Fruit fly (Drosophila melanogaster) whole organism, embryonic: ENCODE results near the gene Sirt6.

ENCODE experiments used
- Adf1 ChIP-seq: fragments of 200-800 bp; sonication (Bioruptor generic); IDR thresholded peaks from 2 replicates; pipeline ENCODE4 v1.3.6; 2022; ENCODE audit warnings: missing biosample characterization, missing genetic modification characterization
- CG10267 ChIP-seq: fragments of 200-800 bp; sonication (Bioruptor generic); optimal IDR thresholded peaks from 2 replicates; lab custom pipeline; 2018; ENCODE audit warnings: missing biosample characterization, mild to moderate bottlenecking, missing genetic modification characterization, moderate library complexity
- CG10654 ChIP-seq: fragments of 200-800 bp; sonication (Bioruptor generic); optimal IDR thresholded peaks from 2 replicates; lab custom pipeline; 2016; ENCODE audit warnings: missing biosample characterization, missing genetic modification characterization
- CG11093 ChIP-seq: fragments of 200-800 bp; sonication (Bioruptor generic); IDR thresholded peaks from 3 replicates; pipeline ENCODE4 v1.3.6; 2022; ENCODE audit warnings: missing biosample characterization, missing genetic modification characterization
- CG12659 ChIP-seq: fragments of 200-800 bp; sonication (Bioruptor generic); optimal IDR thresholded peaks from 3 replicates; lab custom pipeline; 2017; ENCODE audit warnings: mild to moderate bottlenecking, missing biosample characterization, missing genetic modification reagents, missing genetic modification characterization
- CG12769 ChIP-seq: fragments of 200-800 bp; sonication (Bioruptor generic); optimal IDR thresholded peaks from 2 replicates; lab custom pipeline; 2019; ENCODE audit warnings: missing biosample characterization, mild to moderate bottlenecking, missing genetic modification characterization, moderate library complexity
- CG13775 ChIP-seq: fragments of 200-800 bp; sonication (Bioruptor generic); optimal IDR thresholded peaks from 3 replicates; lab custom pipeline; 2017; ENCODE audit warnings: missing biosample characterization, mild to moderate bottlenecking, missing genetic modification characterization
- CG1602 ChIP-seq: fragments of 200-800 bp; sonication (Bioruptor generic); optimal IDR thresholded peaks from 3 replicates; lab custom pipeline; 2016; ENCODE audit warnings: missing biosample characterization, missing genetic modification characterization
- CG17186 ChIP-seq: fragments of 200-800 bp; sonication (Bioruptor generic); optimal IDR thresholded peaks from 3 replicates; lab custom pipeline; 2017; ENCODE audit warnings: missing biosample characterization, missing genetic modification reagents, missing genetic modification characterization
- CG17361 ChIP-seq: fragments of 200-800 bp; sonication (Bioruptor generic); IDR thresholded peaks from 3 replicates; pipeline ENCODE4 v1.3.6; 2022; ENCODE audit warnings: missing biosample characterization, missing genetic modification characterization
- CG17912 ChIP-seq: fragments of 200-800 bp; sonication (Bioruptor generic); optimal IDR thresholded peaks from 2 replicates; lab custom pipeline; 2018; ENCODE audit warnings: missing biosample characterization, mild to moderate bottlenecking, missing genetic modification characterization
- CG2120 ChIP-seq: fragments of 200-800 bp; sonication (Bioruptor generic); optimal IDR thresholded peaks from 3 replicates; lab custom pipeline; 2016; ENCODE audit warnings: missing biosample characterization, missing genetic modification characterization
- CG2199 ChIP-seq: fragments of 200-800 bp; sonication (Bioruptor generic); IDR thresholded peaks from 3 replicates; pipeline ENCODE4 v1.3.6; 2022; ENCODE audit warnings: missing biosample characterization, missing genetic modification characterization
- CG30020 ChIP-seq: fragments of 200-800 bp; optimal IDR thresholded peaks from 2 replicates; lab custom pipeline; 2019; ENCODE audit warnings: missing biosample characterization, mild to moderate bottlenecking, missing genetic modification characterization, moderate library complexity
- CG4707 ChIP-seq: fragments of 200-800 bp; sonication (Bioruptor generic); optimal IDR thresholded peaks from 2 replicates; lab custom pipeline; 2018; ENCODE audit warnings: missing biosample characterization, mild to moderate bottlenecking, missing genetic modification characterization, moderate library complexity
- CG9727 ChIP-seq: fragments of 200-800 bp; sonication (Bioruptor generic); optimal IDR thresholded peaks from 3 replicates; lab custom pipeline; 2017; ENCODE audit warnings: missing biosample characterization, mild to moderate bottlenecking, missing genetic modification characterization
- CG9797 ChIP-seq: fragments of 200-800 bp; sonication (Bioruptor generic); optimal IDR thresholded peaks from 3 replicates; lab custom pipeline; 2018; ENCODE audit warnings: missing biosample characterization, mild to moderate bottlenecking, missing genetic modification characterization
- Camta ChIP-seq: fragments of 200-800 bp; sonication (Bioruptor generic); optimal IDR thresholded peaks from 2 replicates; lab custom pipeline; 2016; ENCODE audit warnings: missing biosample characterization, missing genetic modification characterization
- D ChIP-seq, 2 experiments: fragments of 200-800 bp in 1 of 2; fragments of >200 bp in 1 of 2; sonication (Bioruptor generic) in 1 of 2; optimal IDR thresholded peaks; 2 replicates in 1 of 2; 3 replicates in 1 of 2; lab custom pipeline; 2017; ENCODE audit warnings: mild to moderate bottlenecking in 1 of 2, missing biosample characterization in 1 of 2, missing genetic modification characterization in 1 of 2, missing genetic modification reagents in 1 of 2
- Doc2 ChIP-seq: fragments of 200-800 bp; sonication (Bioruptor generic); IDR thresholded peaks from 2 replicates; pipeline ENCODE4 v1.3.6; 2022; ENCODE audit warnings: missing biosample characterization, missing genetic modification characterization
- Lpt ChIP-seq: fragments of >200 bp; optimal IDR thresholded peaks from 2 replicates; lab custom pipeline; 2018; ENCODE audit warnings: missing biosample characterization, missing genetic modification characterization
- Neu2 ChIP-seq: fragments of 200-800 bp; sonication (Bioruptor generic); optimal IDR thresholded peaks from 3 replicates; lab custom pipeline; 2016; ENCODE audit warnings: missing biosample characterization, missing genetic modification characterization, borderline replicate concordance
- Sry-δ ChIP-seq: fragments of 200-800 bp; sonication (Bioruptor generic); optimal IDR thresholded peaks from 2 replicates; lab custom pipeline; 2016; ENCODE audit warnings: missing biosample characterization, missing genetic modification characterization
- Trl ChIP-seq, 3 experiments: fragments of >200 bp in 2 of 3; fragments of 200-800 bp in 1 of 3; sonication (Bioruptor generic) in 1 of 3; optimal IDR thresholded peaks; 2 replicates in 1 of 3; 3 replicates in 2 of 3; lab custom pipeline; 2016 to 2017; ENCODE audit warnings: missing biosample characterization in 1 of 3, missing genetic modification characterization in 1 of 3
- Usf ChIP-seq: fragments of 200-800 bp; sonication (Bioruptor generic); optimal IDR thresholded peaks from 2 replicates; lab custom pipeline; 2017; ENCODE audit warnings: missing genotype, missing biosample characterization, missing genetic modification characterization
- Xbp1 ChIP-seq: fragments of 200-800 bp; sonication (Bioruptor generic); optimal IDR thresholded peaks from 3 replicates; lab custom pipeline; 2016; ENCODE audit warnings: missing biosample characterization, mild to moderate bottlenecking, missing genetic modification characterization
- bbx ChIP-seq: fragments of 200-800 bp; sonication (Bioruptor generic); IDR thresholded peaks from 2 replicates; pipeline ENCODE4 v1.3.6; 2022; ENCODE audit warnings: missing biosample characterization, missing genetic modification characterization; ENCODE audit not compliant: partially characterized antibody
- chif ChIP-seq, 2 experiments: fragments of 200-800 bp; sonication (Bioruptor generic); optimal IDR thresholded peaks; 3 replicates each; lab custom pipeline; 2016; ENCODE audit warnings: missing biosample characterization in 2 of 2, missing genetic modification characterization in 2 of 2
- crc ChIP-seq: fragments of 200-800 bp; sonication (Bioruptor generic); optimal IDR thresholded peaks from 2 replicates; lab custom pipeline; 2016; ENCODE audit warnings: missing biosample characterization, missing genetic modification characterization
- croc ChIP-seq: fragments of 200-800 bp; sonication (Bioruptor generic); conservative IDR thresholded peaks from 3 replicates; pipeline ENCODE4 v1.3.6; 2022; ENCODE audit warnings: missing biosample characterization, missing genetic modification characterization
- crol ChIP-seq: fragments of 200-800 bp; sonication (Bioruptor generic); IDR thresholded peaks from 2 replicates; pipeline ENCODE4 v1.3.6; 2022; ENCODE audit warnings: missing biosample characterization, missing genetic modification characterization
- crp ChIP-seq, 2 experiments: fragments of 200-800 bp; sonication (Bioruptor generic); optimal IDR thresholded peaks; 2 replicates in 1 of 2; 3 replicates in 1 of 2; lab custom pipeline; 2017; ENCODE audit warnings: missing biosample characterization in 2 of 2, missing genetic modification characterization in 2 of 2, mild to moderate bottlenecking in 1 of 2, moderate library complexity in 1 of 2
- dmrt99B ChIP-seq: fragments of 200-800 bp; sonication (Bioruptor generic); optimal IDR thresholded peaks from 2 replicates; lab custom pipeline; 2018; ENCODE audit warnings: missing biosample characterization, mild to moderate bottlenecking, missing genetic modification characterization, moderate library complexity
- ewg ChIP-seq: fragments of 200-800 bp; sonication (Bioruptor generic); optimal IDR thresholded peaks from 3 replicates; lab custom pipeline; 2017; ENCODE audit warnings: mild to moderate bottlenecking, missing biosample characterization, missing genetic modification reagents, missing genetic modification characterization
- her ChIP-seq: fragments of 200-800 bp; sonication (Bioruptor generic); optimal IDR thresholded peaks from 2 replicates; lab custom pipeline; 2016; ENCODE audit warnings: missing biosample characterization, missing genetic modification characterization
- kay ChIP-seq: fragments of 200-800 bp; sonication (Bioruptor generic); optimal IDR thresholded peaks from 2 replicates; lab custom pipeline; 2016; ENCODE audit warnings: missing biosample characterization, missing genetic modification characterization
- kni ChIP-seq: fragments of 200-800 bp; sonication (Bioruptor generic); optimal IDR thresholded peaks from 3 replicates; lab custom pipeline; 2017; ENCODE audit warnings: mild to moderate bottlenecking, missing biosample characterization, missing genetic modification reagents, missing genetic modification characterization
- odd ChIP-seq: fragments of 200-800 bp; sonication (Bioruptor generic); optimal IDR thresholded peaks from 2 replicates; lab custom pipeline; 2017; ENCODE audit warnings: missing biosample characterization, mild to moderate bottlenecking, missing genetic modification characterization
- org-1 ChIP-seq: fragments of 200-800 bp; sonication (Bioruptor generic); optimal IDR thresholded peaks from 2 replicates; lab custom pipeline; 2017; ENCODE audit warnings: missing biosample characterization, missing genetic modification characterization
- rib ChIP-seq: fragments of 200-800 bp; sonication (Bioruptor generic); IDR thresholded peaks from 2 replicates; pipeline ENCODE4 v1.3.6; 2022; ENCODE audit warnings: missing biosample characterization, missing genetic modification characterization
- ro ChIP-seq: fragments of 200-800 bp; sonication (Bioruptor generic); IDR thresholded peaks from 2 replicates; pipeline ENCODE4 v1.3.6; 2022; ENCODE audit warnings: missing biosample characterization, missing genetic modification characterization
- salm ChIP-seq: fragments of 200-800 bp; sonication (Bioruptor generic); optimal IDR thresholded peaks from 2 replicates; lab custom pipeline; 2018; ENCODE audit warnings: missing biosample characterization, mild to moderate bottlenecking, missing genetic modification characterization
- scrt ChIP-seq: fragments of 200-800 bp; sonication (Bioruptor generic); optimal IDR thresholded peaks from 2 replicates; lab custom pipeline; 2018; ENCODE audit warnings: missing biosample characterization, mild to moderate bottlenecking, missing genetic modification characterization, moderate library complexity
- sd ChIP-seq: fragments of 200-800 bp; sonication (Bioruptor generic); optimal IDR thresholded peaks from 3 replicates; lab custom pipeline; 2018; ENCODE audit warnings: missing biosample characterization, mild to moderate bottlenecking, missing genetic modification characterization, moderate library complexity
- sqz ChIP-seq: fragments of 200-800 bp; sonication (Bioruptor generic); optimal IDR thresholded peaks from 3 replicates; lab custom pipeline; 2018; ENCODE audit warnings: missing biosample characterization, mild to moderate bottlenecking, missing genetic modification characterization

Sirt6 gene

DNA sequence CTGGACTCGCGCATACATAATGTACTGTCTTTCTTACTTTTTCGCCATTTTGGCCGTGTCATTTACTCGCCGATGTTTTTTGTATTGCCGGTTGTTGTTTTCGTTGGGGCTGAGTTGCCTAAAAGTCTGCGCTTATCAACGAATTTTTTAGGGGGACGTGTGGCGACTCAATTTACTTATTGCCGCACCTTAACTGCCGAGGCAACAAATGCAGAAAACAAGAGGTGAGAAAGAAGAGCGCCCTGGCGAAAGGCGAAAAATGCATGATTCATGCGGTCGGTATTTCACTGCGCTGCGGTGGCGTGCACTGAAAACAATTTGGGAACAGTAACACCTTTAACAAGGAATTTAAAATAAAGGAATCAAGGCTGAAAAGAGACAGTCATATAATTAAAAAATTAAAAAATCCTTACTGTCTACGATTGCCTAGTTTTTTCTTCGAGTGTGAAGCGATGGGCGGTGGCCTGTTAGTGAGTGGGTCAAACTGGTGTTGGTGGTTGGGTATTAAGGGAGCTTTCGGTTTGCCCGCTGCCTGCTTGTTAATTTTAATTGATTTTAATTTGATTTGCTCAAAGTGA lies 7.3 kb upstream of the Sirt6 start (continued):
- TF ChIP-seq rib (GFP tag; lab: Robert Waterston, UW) = no peak
- no peak for TF ChIP-seq ro (GFP tag; lab: Robert Waterston, UW)
- TF ChIP-seq Neu2 (GFP tag; lab: Kevin White, UChicago) = no peak
- peak; percentile 0 for TF ChIP-seq org-1 (GFP tag; lab: Kevin White, UChicago)
- peak; percentile 30 for TF ChIP-seq CG10654 (GFP tag; lab: Kevin White, UChicago)

DNA sequence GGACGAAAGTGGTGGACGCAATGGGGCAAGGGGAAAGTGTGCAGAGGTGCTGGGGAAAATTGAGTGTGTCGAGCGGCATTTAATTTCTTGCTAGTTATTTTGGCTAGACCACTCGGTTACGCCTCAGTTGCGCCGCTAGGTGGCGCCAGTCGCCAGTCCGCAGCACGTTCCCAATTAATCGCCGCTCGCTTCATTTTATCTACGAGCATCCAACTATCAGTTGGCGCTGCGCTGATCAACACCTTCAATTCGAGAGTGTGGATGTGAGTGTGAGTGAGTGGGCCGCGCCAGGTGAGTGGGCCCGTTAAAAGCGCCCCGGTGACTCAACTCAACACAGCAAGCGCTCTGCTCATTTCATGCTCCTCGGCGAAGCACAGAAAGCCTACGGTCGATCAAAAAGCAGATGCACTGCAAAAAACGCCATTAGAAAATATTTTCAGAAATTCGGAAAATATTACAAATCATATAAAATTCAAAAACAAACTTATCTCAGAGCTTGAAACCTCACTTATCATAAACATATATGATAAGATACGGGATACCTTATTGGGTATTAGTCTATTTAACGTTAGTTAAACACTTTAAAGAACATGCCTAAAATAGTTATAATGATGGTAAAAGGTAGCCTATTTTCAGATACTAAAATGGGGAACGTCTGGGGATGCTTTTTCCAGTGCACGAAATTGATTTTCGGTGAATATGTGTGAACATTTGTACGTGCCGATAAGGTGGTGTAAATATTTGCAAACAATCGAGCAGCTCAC lies 6.6 kb upstream of the Sirt6 start:
- peak; percentile 75 for TF ChIP-seq ewg (GFP tag; lab: Kevin White, UChicago)
- TF ChIP-seq bbx (GFP tag; lab: Robert Waterston, UW) = no peak
- TF ChIP-seq kni (GFP tag; lab: Kevin White, UChicago) = no peak
- peak; percentile 71 for TF ChIP-seq CG10267 (tag; lab: Kevin White, UChicago)
- TF ChIP-seq salm (tag; lab: Kevin White, UChicago) = peak; percentile 60
- TF ChIP-seq sd (tag; lab: Kevin White, UChicago) = peak; percentile 54
- TF ChIP-seq CG17361 (GFP tag; lab: Robert Waterston, UW) = peak; percentile 86
- peak; percentile 85 for TF ChIP-seq odd (GFP tag; lab: Kevin White, UChicago)
- TF ChIP-seq crc = peak; percentile 76
- peak; percentile 69 for TF ChIP-seq Camta (GFP tag; lab: Kevin White, UChicago)
- no peak for TF ChIP-seq Lpt (GFP tag; lab: Kevin White, UChicago)
- peak; percentile 46 for TF ChIP-seq crol (GFP tag; lab: Robert Waterston, UW)
- peak in 1 of 2 experiments; percentile 42 for TF ChIP-seq crp (GFP tag; optimal IDR thresholded peaks at IDR 0.05; lab: Kevin White, UChicago)
- TF ChIP-seq Sry-δ (GFP tag; lab: Kevin White, UChicago) = peak; percentile 49
- TF ChIP-seq CG30020 = peak; percentile 37
- TF ChIP-seq Doc2 (GFP tag; lab: Robert Waterston, UW) = no peak
- TF ChIP-seq CG12659 (GFP tag; lab: Kevin White, UChicago) = peak; percentile 91
- peak; percentile 66 for TF ChIP-seq Adf1 (GFP tag; lab: Robert Waterston, UW)
- TF ChIP-seq kay (GFP tag; lab: Kevin White, UChicago) = peak; percentile 82
- peak; percentile 66 for TF ChIP-seq CG1602 (GFP tag; lab: Kevin White, UChicago)
- no peak; the same call in 2 of the 3 replicates for TF ChIP-seq croc (GFP tag; lab: Robert Waterston, UW)
- TF ChIP-seq CG4707 (GFP tag; lab: Kevin White, UChicago) = no peak
- TF ChIP-seq CG13775 (GFP tag; lab: Kevin White, UChicago) = peak; percentile 78
- TF ChIP-seq CG9727 (GFP tag; lab: Kevin White, UChicago) = peak; percentile 85
- peak; percentile 71 to 79 for TF ChIP-seq chif (GFP tag; optimal IDR thresholded peaks at IDR 0.05; lab: Kevin White, UChicago)
- peak; percentile 68 for TF ChIP-seq scrt
- peak; percentile 86 for TF ChIP-seq Xbp1
- no peak for TF ChIP-seq CG9797 (GFP tag; lab: Kevin White, UChicago)
- TF ChIP-seq D (optimal IDR thresholded peaks at IDR 0.05; lab: Kevin White, UChicago) = no peak
- peak; percentile 71 for TF ChIP-seq D (GFP tag; optimal IDR thresholded peaks at IDR 0.05; lab: Kevin White, UChicago)
- peak; percentile 60; the same call in 2 of the 3 replicates for TF ChIP-seq CG11093 (GFP tag; lab: Robert Waterston, UW)
- peak; percentile 94 for TF ChIP-seq CG2120 (GFP tag; lab: Kevin White, UChicago)
- TF ChIP-seq CG2199 (GFP tag; lab: Robert Waterston, UW) = no peak
- TF ChIP-seq sqz = peak; percentile 69
- peak in 1 of 2 experiments; percentile 2 for TF ChIP-seq Trl (optimal IDR thresholded peaks at IDR 0.05; lab: Kevin White, UChicago)
- TF ChIP-seq Trl (GFP tag; optimal IDR thresholded peaks at IDR 0.05; lab: Kevin White, UChicago) = peak; percentile 46
- peak; percentile 91 for TF ChIP-seq dmrt99B (tag; lab: Kevin White, UChicago)
- TF ChIP-seq CG17186 (GFP tag; lab: Kevin White, UChicago) = peak; percentile 18
- peak; percentile 63 for TF ChIP-seq Usf (GFP tag; lab: Kevin White, UChicago)
- TF ChIP-seq her = peak; percentile 41
- peak; percentile 28 for TF ChIP-seq CG12769
- no peak for TF ChIP-seq CG17912 (GFP tag; lab: Kevin White, UChicago)
